Fruit fly (Drosophila melanogaster): ENCODE results near the gene CG5122.

CG5122 gene

dm6 chr2L:13130291-13130690 lies at the start of gene CG5122:
CG5122 (plus strand) TSS chr2L:13130591.
- no peak for TF ChIP-seq usp (GFP tag; optimal IDR thresholded peaks at IDR 0.05)
- no peak for TF ChIP-seq Dll (optimal IDR thresholded peaks at IDR 0.05)
- no peak for TF ChIP-seq CG8478 (optimal IDR thresholded peaks at IDR 0.05)
- TF ChIP-seq EcR (GFP tag; optimal IDR thresholded peaks at IDR 0.05), result no peak

dm6 chr2L:13082177-13082576 lies 48.2 kb upstream of the CG5122 start:
- TF ChIP-seq Dll (optimal IDR thresholded peaks at IDR 0.05) (no peak), pan (optimal IDR thresholded peaks at IDR 0.05) (no peak), usp (GFP tag; optimal IDR thresholded peaks at IDR 0.05) (no peak), CG8478 (optimal IDR thresholded peaks at IDR 0.05) (no peak), psq (optimal IDR thresholded peaks at IDR 0.05) (no peak), EcR (GFP tag; optimal IDR thresholded peaks at IDR 0.05) (no peak)

dm6 chr2L:13083423-13084079 lies 46.8 kb upstream of the CG5122 start:
- TF ChIP-seq pan (optimal IDR thresholded peaks at IDR 0.05), result no peak
- TF ChIP-seq usp (GFP tag; optimal IDR thresholded peaks at IDR 0.05), result no peak
- no peak for TF ChIP-seq EcR (GFP tag; optimal IDR thresholded peaks at IDR 0.05)
- TF ChIP-seq psq (optimal IDR thresholded peaks at IDR 0.05), result no peak
- TF ChIP-seq Dll (optimal IDR thresholded peaks at IDR 0.05), result no peak
- TF ChIP-seq CG8478 (optimal IDR thresholded peaks at IDR 0.05), result no peak

- TF ChIP-seq usp (GFP tag; optimal IDR thresholded peaks at IDR 0.05) (no peak), EcR (GFP tag; optimal IDR thresholded peaks at IDR 0.05) (no peak), psq (optimal IDR thresholded peaks at IDR 0.05) (no peak), CG8478 (optimal IDR thresholded peaks at IDR 0.05) (no peak), Dll (optimal IDR thresholded peaks at IDR 0.05) (no peak), pan (optimal IDR thresholded peaks at IDR 0.05) (no peak)
Measured at dm6 chr2L:13086712-13087111, 43.7 kb upstream of the CG5122 start.

- no peak for TF ChIP-seq psq (optimal IDR thresholded peaks at IDR 0.05)
- no peak for TF ChIP-seq CG8478 (optimal IDR thresholded peaks at IDR 0.05)
- TF ChIP-seq pan (optimal IDR thresholded peaks at IDR 0.05), result no peak
- TF ChIP-seq EcR (GFP tag; optimal IDR thresholded peaks at IDR 0.05), result no peak
- TF ChIP-seq usp (GFP tag; optimal IDR thresholded peaks at IDR 0.05), result no peak
- TF ChIP-seq Dll (optimal IDR thresholded peaks at IDR 0.05), result no peak
Measured at dm6 chr2L:13088550-13088949, 41.8 kb upstream of the CG5122 start.

- TF ChIP-seq EcR (GFP tag; optimal IDR thresholded peaks at IDR 0.05), result no peak
- TF ChIP-seq usp (GFP tag; optimal IDR thresholded peaks at IDR 0.05), result no peak
- TF ChIP-seq psq (optimal IDR thresholded peaks at IDR 0.05), result no peak
- TF ChIP-seq pan (optimal IDR thresholded peaks at IDR 0.05), result no peak
- no peak for TF ChIP-seq Dll (optimal IDR thresholded peaks at IDR 0.05)
- no peak for TF ChIP-seq CG8478 (optimal IDR thresholded peaks at IDR 0.05)
Measured at dm6 chr2L:13095805-13096204, 34.6 kb upstream of the CG5122 start.

dm6 chr2L:13097200-13097599 lies 33.2 kb upstream of the CG5122 start:
- TF ChIP-seq CG8478 (optimal IDR thresholded peaks at IDR 0.05) (no peak), Dll (optimal IDR thresholded peaks at IDR 0.05) (no peak), psq (optimal IDR thresholded peaks at IDR 0.05) (no peak), pan (optimal IDR thresholded peaks at IDR 0.05) (no peak), usp (GFP tag; optimal IDR thresholded peaks at IDR 0.05) (no peak), EcR (GFP tag; optimal IDR thresholded peaks at IDR 0.05) (no peak)

- TF ChIP-seq Dll (optimal IDR thresholded peaks at IDR 0.05) (no peak), pan (optimal IDR thresholded peaks at IDR 0.05) (no peak), CG8478 (optimal IDR thresholded peaks at IDR 0.05) (no peak), psq (optimal IDR thresholded peaks at IDR 0.05) (no peak), EcR (GFP tag; optimal IDR thresholded peaks at IDR 0.05) (no peak)
Measured at dm6 chr2L:13098301-13098700, 32.1 kb upstream of the CG5122 start.

- TF ChIP-seq CG8478 (optimal IDR thresholded peaks at IDR 0.05), result no peak
- no peak for TF ChIP-seq Dll (optimal IDR thresholded peaks at IDR 0.05)
- TF ChIP-seq pan (optimal IDR thresholded peaks at IDR 0.05), result no peak
- TF ChIP-seq psq (optimal IDR thresholded peaks at IDR 0.05), result no peak
Measured at dm6 chr2L:13101477-13101876, 28.9 kb upstream of the CG5122 start.

dm6 chr2L:13104800-13105199 lies 25.6 kb upstream of the CG5122 start:
- TF ChIP-seq psq (optimal IDR thresholded peaks at IDR 0.05), result no peak
- TF ChIP-seq CG8478 (optimal IDR thresholded peaks at IDR 0.05), result no peak
- TF ChIP-seq EcR (GFP tag; optimal IDR thresholded peaks at IDR 0.05), result no peak
- no peak for TF ChIP-seq Dll (optimal IDR thresholded peaks at IDR 0.05)
- no peak for TF ChIP-seq pan (optimal IDR thresholded peaks at IDR 0.05)
- no peak for TF ChIP-seq usp (GFP tag; optimal IDR thresholded peaks at IDR 0.05)

dm6 chr2L:13106507-13106906 lies 23.9 kb upstream of the CG5122 start, which contains the start of gene Ttc30:
Ttc30 (plus strand) TSS chr2L:13106807.
- TF ChIP-seq CG8478 (optimal IDR thresholded peaks at IDR 0.05) (no peak), psq (optimal IDR thresholded peaks at IDR 0.05) (no peak), EcR (GFP tag; optimal IDR thresholded peaks at IDR 0.05) (no peak), pan (optimal IDR thresholded peaks at IDR 0.05) (no peak), Dll (optimal IDR thresholded peaks at IDR 0.05) (no peak), usp (GFP tag; optimal IDR thresholded peaks at IDR 0.05) (no peak)

- TF ChIP-seq psq (optimal IDR thresholded peaks at IDR 0.05), result no peak
- TF ChIP-seq usp (GFP tag; optimal IDR thresholded peaks at IDR 0.05), result no peak
- TF ChIP-seq pan (optimal IDR thresholded peaks at IDR 0.05), result no peak
- TF ChIP-seq EcR (GFP tag; optimal IDR thresholded peaks at IDR 0.05), result no peak
- TF ChIP-seq Dll (optimal IDR thresholded peaks at IDR 0.05), result no peak
- TF ChIP-seq CG8478 (optimal IDR thresholded peaks at IDR 0.05), result no peak
Measured at dm6 chr2L:13113580-13113979, 16.8 kb upstream of the CG5122 start.

- no peak for TF ChIP-seq psq (optimal IDR thresholded peaks at IDR 0.05)
- TF ChIP-seq EcR (GFP tag; optimal IDR thresholded peaks at IDR 0.05), result no peak
- TF ChIP-seq pan (optimal IDR thresholded peaks at IDR 0.05), result no peak
- no peak for TF ChIP-seq usp (GFP tag; optimal IDR thresholded peaks at IDR 0.05)
- no peak for TF ChIP-seq Dll (optimal IDR thresholded peaks at IDR 0.05)
- no peak for TF ChIP-seq CG8478 (optimal IDR thresholded peaks at IDR 0.05)
Measured at dm6 chr2L:13116738-13117137, 13.7 kb upstream of the CG5122 start.

Data from whole organism.